Fruit fly (Drosophila melanogaster): ENCODE results near the gene CG2975.

The CG2975 gene

dm6 chr2L:2855773-2856615 is 16.1 kb downstream of the CG2975 start, which contains the start of the genes CG3104 and RpS21 (continued):
- TF ChIP-seq CG5180 (GFP tag; optimal IDR thresholded peaks at IDR 0.05) (peak; percentile 44), CG12942 (GFP tag; optimal IDR thresholded peaks at IDR 0.05) (peak; percentile 76), CG3838 (GFP tag; optimal IDR thresholded peaks at IDR 0.05) (peak; percentile 77), Sox100B (GFP tag; optimal IDR thresholded peaks at IDR 0.05) (peak; percentile 81), B-H1 (GFP tag; IDR thresholded peaks at IDR 0.05) (peak; percentile 76), CG16779 (GFP tag; IDR thresholded peaks at IDR 0.05) (peak; percentile 94), en (GFP tag; optimal IDR thresholded peaks at IDR 0.05) (peak; percentile 29), Gug (GFP tag; IDR thresholded peaks at IDR 0.05) (peak; percentile 88), CG13123 (GFP tag; optimal IDR thresholded peaks at IDR 0.05) (peak; percentile 100), sc (optimal IDR thresholded peaks at IDR 0.05) (no peak), sc (GFP tag; optimal IDR thresholded peaks at IDR 0.05) (peak; percentile 73), CG13894 (tag; optimal IDR thresholded peaks at IDR 0.05) (peak; percentile 73), zfh2 (GFP tag; optimal IDR thresholded peaks at IDR 0.05) (peak; percentile 86), CG1233 (GFP tag; optimal IDR thresholded peaks at IDR 0.05) (peak; percentile 93), CG10274 (GFP tag; optimal IDR thresholded peaks at IDR 0.05) (peak; percentile 85), CG4424 (GFP tag; optimal IDR thresholded peaks at IDR 0.05) (peak; percentile 84), ham (GFP tag; IDR thresholded peaks at IDR 0.05) (peak; percentile 72; the same call in 1 of the 2 replicates), esg (GFP tag; conservative IDR thresholded peaks at IDR 0.05) (peak; percentile 29; the same call in 1 of the 2 replicates), CG12659 (GFP tag; optimal IDR thresholded peaks at IDR 0.05) (peak; percentile 96), Kr (GFP tag; optimal IDR thresholded peaks at IDR 0.05) (peak; percentile 39), shn (GFP tag; optimal IDR thresholded peaks at IDR 0.05) (peak; percentile 81), hb (GFP tag; IDR thresholded peaks at IDR 0.05; ENCODE audit: partially characterized antibody) (no peak), CG4730 (GFP tag; IDR thresholded peaks at IDR 0.05) (peak; percentile 77), CG17568 (GFP tag; optimal IDR thresholded peaks at IDR 0.05) (peak; percentile 75), danr (GFP tag; IDR thresholded peaks at IDR 0.05) (peak; percentile 61), gsb-n (tag; optimal IDR thresholded peaks at IDR 0.05) (peak; percentile 76), corto (GFP tag; optimal IDR thresholded peaks at IDR 0.05) (no peak), CG4404 (GFP tag; IDR thresholded peaks at IDR 0.05) (peak; percentile 59; the same call in 1 of the 2 replicates), CG1792 (GFP tag; optimal IDR thresholded peaks at IDR 0.05) (peak; percentile 80), bab2 (GFP tag; optimal IDR thresholded peaks at IDR 0.05) (peak; percentile 84), CG14667 (GFP tag; IDR thresholded peaks at IDR 0.05) (peak; percentile 86), fd64A (GFP tag; optimal IDR thresholded peaks at IDR 0.05) (peak; percentile 55), ATbp (GFP tag; optimal IDR thresholded peaks at IDR 0.05) (peak; percentile 83), dpn (GFP tag; optimal IDR thresholded peaks at IDR 0.05) (peak; percentile 79 to 87), fd102C (GFP tag; optimal IDR thresholded peaks at IDR 0.05) (peak; percentile 62), Hand (GFP tag; optimal IDR thresholded peaks at IDR 0.05) (peak; percentile 15), Deaf1 (tag; optimal IDR thresholded peaks at IDR 0.05) (peak; percentile 61), CG4820 (GFP tag; optimal IDR thresholded peaks at IDR 0.05) (peak; percentile 72), Oli (tag; optimal IDR thresholded peaks at IDR 0.05) (peak; percentile 62), CG8765 (GFP tag; IDR thresholded peaks at IDR 0.05) (peak; percentile 78), wor (GFP tag; IDR thresholded peaks at IDR 0.05) (peak; percentile 67), her (GFP tag; optimal IDR thresholded peaks at IDR 0.05) (peak; percentile 80), gsb (GFP tag; IDR thresholded peaks at IDR 0.05) (peak; percentile 81), Dref (GFP tag; IDR thresholded peaks at IDR 0.05) (peak; percentile 53), Antp (GFP tag; optimal IDR thresholded peaks at IDR 0.05) (peak; percentile 88), CG34376 (GFP tag; optimal IDR thresholded peaks at IDR 0.05) (peak; percentile 93), pros (GFP tag; optimal IDR thresholded peaks at IDR 0.05) (no peak), E2f1 (GFP tag; IDR thresholded peaks at IDR 0.05) (peak; percentile 82), Bdp1 (GFP tag; optimal IDR thresholded peaks at IDR 0.05) (peak; percentile 67), CG5953 (GFP tag; IDR thresholded peaks at IDR 0.05) (peak; percentile 92)

All from whole organism, embryonic.